Comparison of ENCODE assay signal across 4 worm cellular contexts in the genomic region with DNA sequence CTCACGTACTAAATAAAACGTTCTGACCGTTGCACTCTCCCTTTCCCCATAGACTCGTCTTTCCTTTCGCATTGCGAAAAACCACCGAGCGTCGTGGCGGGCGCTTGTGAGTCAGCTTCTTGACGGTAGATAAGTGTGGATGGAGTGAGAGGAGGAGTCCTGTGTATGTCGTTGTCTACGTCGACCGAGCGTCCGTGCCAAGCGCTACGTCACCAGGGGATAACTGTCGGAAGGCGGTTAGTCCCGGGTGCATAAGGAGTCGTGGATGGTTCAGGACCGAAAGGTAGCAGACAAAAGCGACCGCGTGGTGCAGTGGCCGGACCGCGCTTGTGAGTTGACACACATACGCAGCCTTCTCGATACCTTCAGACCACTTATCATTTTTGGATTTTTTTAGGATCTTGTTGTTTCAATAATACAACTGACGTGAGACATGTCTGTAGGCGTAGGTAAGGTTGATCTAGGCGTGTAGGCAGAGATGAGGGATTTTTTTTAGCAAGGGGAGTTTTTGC.
TF ChIP-seq lines count a peak whose summit lies in the region.
"Not testable (repeated sequence)": the region's sequence is repeated elsewhere in the genome, so short reads cannot be mapped to it uniquely, and the experiment has no call there.

No protein-coding gene starts in this region.

TF ChIP-seq in whole organism, L2 larva, 48 proteins besides CTCF, POLR2A, EP300 and RAD21:
- TF ChIP-seq sma-9 (GFP tag; optimal IDR thresholded peaks at IDR 0.05; lab: Kevin White, UChicago), result peak; percentile 52
- TF ChIP-seq sma-9 (tag; optimal IDR thresholded peaks at IDR 0.05; lab: Kevin White, UChicago), result not testable (repeated sequence)
- TF ChIP-seq gmeb-1 (tag; optimal IDR thresholded peaks at IDR 0.05; lab: Kevin White, UChicago), result peak; percentile 21
- TF ChIP-seq lin-13 (GFP tag; optimal IDR thresholded peaks at IDR 0.05; lab: Kevin White, UChicago), result peak; percentile 25
- peak; percentile 65 for TF ChIP-seq nhr-21 (tag; optimal IDR thresholded peaks at IDR 0.05; lab: Kevin White, UChicago)
- TF ChIP-seq egl-27 (tag; optimal IDR thresholded peaks at IDR 0.05; lab: Kevin White, UChicago), result peak; percentile 7
- TF ChIP-seq nhr-129 (tag; optimal IDR thresholded peaks at IDR 0.05; lab: Kevin White, UChicago), result peak; percentile 37
- TF ChIP-seq crh-2 (tag; optimal IDR thresholded peaks at IDR 0.05; lab: Kevin White, UChicago), result peak; percentile 18
- TF ChIP-seq lsy-2 (tag; optimal IDR thresholded peaks at IDR 0.05; lab: Kevin White, UChicago), result peak in 1 of 2 experiments; percentile 58
- peak; percentile 63 for TF ChIP-seq fos-1 (tag; optimal IDR thresholded peaks at IDR 0.05; lab: Kevin White, UChicago)
- peak; percentile 58 for TF ChIP-seq F13H6.1 (tag; optimal IDR thresholded peaks at IDR 0.05; lab: Kevin White, UChicago)
- peak; percentile 10 for TF ChIP-seq unc-55 (GFP tag; optimal IDR thresholded peaks at IDR 0.05; lab: Kevin White, UChicago)

TF ChIP-seq in whole organism, L4 larva, 104 proteins besides CTCF, POLR2A, EP300 and RAD21 (continues in another document):
- TF ChIP-seq daf-8 (GFP tag; IDR thresholded peaks at IDR 0.05; lab: Robert Waterston, UW) (peak; percentile 88; the same call in 1 of the 2 replicates), F37D6.2 (tag; optimal IDR thresholded peaks at IDR 0.05; lab: Kevin White, UChicago) (peak; percentile 57), mdl-1 (tag; optimal IDR thresholded peaks at IDR 0.05; lab: Kevin White, UChicago) (peak in 1 of 2 experiments; percentile 40), lin-38 (GFP tag; IDR thresholded peaks at IDR 0.05; lab: Robert Waterston, UW) (peak; percentile 80), mes-2 (tag; optimal IDR thresholded peaks at IDR 0.05; lab: Kevin White, UChicago; ENCODE audit: poor library complexity, severe bottlenecking) (peak; percentile 23), Y105C5A.15 (GFP tag; IDR thresholded peaks at IDR 0.05; lab: Robert Waterston, UW) (0 out of 2 replicates have a peak, but pooled peaks have one; percentile 36), ZK337.2 (GFP tag; IDR thresholded peaks at IDR 0.05; lab: Robert Waterston, UW) (peak; percentile 47; the same call in 1 of the 2 replicates), hmg-1.1 (GFP tag; IDR thresholded peaks at IDR 0.05; lab: Robert Waterston, UW) (peak; percentile 81; the same call in 1 of the 2 replicates), spr-3 (GFP tag; optimal IDR thresholded peaks at IDR 0.05; lab: Kevin White, UChicago) (peak; percentile 76), lin-13 (GFP tag; optimal IDR thresholded peaks at IDR 0.05; lab: Kevin White, UChicago) (peak; percentile 70), mxl-3 (GFP tag; optimal IDR thresholded peaks at IDR 0.05; lab: Kevin White, UChicago) (peak; percentile 86), duxl-1 (tag; optimal IDR thresholded peaks at IDR 0.05; lab: Kevin White, UChicago; ENCODE audit: poor library complexity) (peak; percentile 51), zip-11 (GFP tag; IDR thresholded peaks at IDR 0.05; lab: Robert Waterston, UW) (0 out of 2 replicates have a peak, but pooled peaks have one; percentile 68), zfp-3 (GFP tag; conservative IDR thresholded peaks at IDR 0.05; lab: Robert Waterston, UW) (peak; percentile 53; the same call in 1 of the 2 replicates), spr-1 (tag; optimal IDR thresholded peaks at IDR 0.05; lab: Kevin White, UChicago) (peak; percentile 78), set-16 (GFP tag; IDR thresholded peaks at IDR 0.05; lab: Robert Waterston, UW) (peak; percentile 85), pha-4 (GFP tag; IDR thresholded peaks at IDR 0.05; lab: Robert Waterston, UW) (peak; percentile 82), php-3 (GFP tag; IDR thresholded peaks at IDR 0.05; lab: Robert Waterston, UW) (peak; percentile 76), daf-16 (GFP tag; optimal IDR thresholded peaks at IDR 0.05; lab: Kevin White, UChicago) (peak; percentile 57 to 83)
- TF ChIP-seq pha-4, daf-16 (tag; optimal IDR thresholded peaks at IDR 0.05; lab: Kevin White, UChicago): not testable (repeated sequence)

TF ChIP-seq in whole organism, late embryonic, 69 proteins besides CTCF, POLR2A, EP300 and RAD21 (continues in another document):
- peak; percentile 61; the same call in 1 of the 2 replicates for TF ChIP-seq unc-3 (GFP tag; conservative IDR thresholded peaks at IDR 0.05; lab: Robert Waterston, UW)
- peak; percentile 48 for TF ChIP-seq unc-3 (tag; optimal IDR thresholded peaks at IDR 0.05; lab: Kevin White, UChicago)
- TF ChIP-seq unc-86 (tag; optimal IDR thresholded peaks at IDR 0.05; lab: Kevin White, UChicago), result peak; percentile 45
- TF ChIP-seq lim-6 (tag; optimal IDR thresholded peaks at IDR 0.05; lab: Kevin White, UChicago), result peak; percentile 33
- peak; percentile 74 for TF ChIP-seq elt-2 (tag; optimal IDR thresholded peaks at IDR 0.05; lab: Kevin White, UChicago)
- peak; percentile 4 for TF ChIP-seq zip-5 (tag; optimal IDR thresholded peaks at IDR 0.05; lab: Kevin White, UChicago)
- TF ChIP-seq nhr-232 (tag; optimal IDR thresholded peaks at IDR 0.05; lab: Kevin White, UChicago), result peak; percentile 65
- peak; percentile 60 for TF ChIP-seq hlh-15 (tag; optimal IDR thresholded peaks at IDR 0.05; lab: Kevin White, UChicago)
- TF ChIP-seq ceh-6 (GFP tag; optimal IDR thresholded peaks at IDR 0.05; lab: Kevin White, UChicago), result peak; percentile 66
- TF ChIP-seq ref-2 (tag; optimal IDR thresholded peaks at IDR 0.05; lab: Kevin White, UChicago), result peak; percentile 83
- TF ChIP-seq F13H6.1 (tag; optimal IDR thresholded peaks at IDR 0.05; lab: Kevin White, UChicago), result peak; percentile 23
- TF ChIP-seq syd-9 (tag; optimal IDR thresholded peaks at IDR 0.05; lab: Kevin White, UChicago), result peak; percentile 72
- TF ChIP-seq ahr-1 (tag; optimal IDR thresholded peaks at IDR 0.05; lab: Kevin White, UChicago), result peak; percentile 20
- peak; percentile 30 for TF ChIP-seq T23F11.4 (GFP tag; optimal IDR thresholded peaks at IDR 0.05; lab: Kevin White, UChicago)
- TF ChIP-seq rnt-1 (tag; optimal IDR thresholded peaks at IDR 0.05; lab: Kevin White, UChicago), result peak; percentile 25
- peak; percentile 64 for TF ChIP-seq C38D4.7 (GFP tag; optimal IDR thresholded peaks at IDR 0.05; lab: Kevin White, UChicago)
- peak; percentile 62 for TF ChIP-seq fkh-6 (tag; optimal IDR thresholded peaks at IDR 0.05; lab: Kevin White, UChicago)
- TF ChIP-seq nfya-1 (tag; optimal IDR thresholded peaks at IDR 0.05; lab: Kevin White, UChicago), result peak; percentile 1
- peak; percentile 25 for TF ChIP-seq dve-1 (tag; optimal IDR thresholded peaks at IDR 0.05; lab: Kevin White, UChicago)
- TF ChIP-seq ceh-19 (GFP tag; optimal IDR thresholded peaks at IDR 0.05; lab: Kevin White, UChicago), result peak; percentile 82
- TF ChIP-seq ttx-3 (tag; optimal IDR thresholded peaks at IDR 0.05; lab: Kevin White, UChicago), result peak; percentile 3
- peak; percentile 62 for TF ChIP-seq ceh-2 (tag; optimal IDR thresholded peaks at IDR 0.05; lab: Kevin White, UChicago)
- TF ChIP-seq ceh-14 (tag; optimal IDR thresholded peaks at IDR 0.05; lab: Kevin White, UChicago), result peak; percentile 41
- peak; percentile 42 for TF ChIP-seq hlh-30 (tag; optimal IDR thresholded peaks at IDR 0.05; lab: Kevin White, UChicago; ENCODE audit: insufficient read depth)
- peak; percentile 43 for TF ChIP-seq pat-9 (tag; optimal IDR thresholded peaks at IDR 0.05; lab: Kevin White, UChicago)

TF ChIP-seq in whole organism, mixed stage, embryonic, 35 proteins besides CTCF, POLR2A, EP300 and RAD21:
- TF ChIP-seq ceh-83 (GFP tag; optimal IDR thresholded peaks at IDR 0.05; lab: Kevin White, UChicago), result peak; percentile 88
- TF ChIP-seq ceh-43 (GFP tag; optimal IDR thresholded peaks at IDR 0.05; lab: Kevin White, UChicago), result peak; percentile 60
- peak; percentile 45 for TF ChIP-seq flh-1 (GFP tag; optimal IDR thresholded peaks at IDR 0.05; lab: Kevin White, UChicago)
- TF ChIP-seq tbx-8 (GFP tag; optimal IDR thresholded peaks at IDR 0.05; lab: Kevin White, UChicago), result peak; percentile 7
- peak; percentile 46 for TF ChIP-seq unc-120 (tag; optimal IDR thresholded peaks at IDR 0.05; lab: Kevin White, UChicago; ENCODE audit: poor library complexity, severe bottlenecking)
- peak; percentile 58 for TF ChIP-seq bed-3 (GFP tag; optimal IDR thresholded peaks at IDR 0.05; lab: Kevin White, UChicago)
- peak; percentile 15 for TF ChIP-seq nhr-12 (tag; optimal IDR thresholded peaks at IDR 0.05; lab: Kevin White, UChicago)
- TF ChIP-seq ham-2 (GFP tag; optimal IDR thresholded peaks at IDR 0.05; lab: Kevin White, UChicago), result peak; percentile 75
- peak; percentile 46 for TF ChIP-seq nhr-2 (tag; optimal IDR thresholded peaks at IDR 0.05; lab: Kevin White, UChicago)
- TF ChIP-seq cnd-1 (tag; optimal IDR thresholded peaks at IDR 0.05; lab: Kevin White, UChicago), result peak; percentile 85
- peak; percentile 0 for TF ChIP-seq mep-1 (tag; optimal IDR thresholded peaks at IDR 0.05; lab: Kevin White, UChicago)
- peak; percentile 85 for TF ChIP-seq sptf-1 (tag; optimal IDR thresholded peaks at IDR 0.05; lab: Kevin White, UChicago)
